Fruit fly (Drosophila melanogaster) whole organism: ENCODE measurements around the gene nyo.

Experiments used
- CG8478 ChIP-seq: fragments of >200 bp; optimal IDR thresholded peaks from 2 replicates; lab custom pipeline; 2018; ENCODE audit warnings: inconsistent platforms
- Dll ChIP-seq: fragments of >200 bp; optimal IDR thresholded peaks from 2 replicates; lab custom pipeline; 2017
- EcR ChIP-seq, 2 experiments: fragments of >200 bp; optimal IDR thresholded peaks; 2 replicates each; lab custom pipeline; 2017; ENCODE audit warnings: missing biosample characterization in 2 of 2, missing genetic modification characterization in 2 of 2, missing genetic modification reagents in 2 of 2
- pan ChIP-seq: fragments of >200 bp; optimal IDR thresholded peaks from 2 replicates; lab custom pipeline; 2017
- psq ChIP-seq: fragments of >200 bp; optimal IDR thresholded peaks from 2 replicates; lab custom pipeline; 2017
- usp ChIP-seq: fragments of >200 bp; optimal IDR thresholded peaks from 2 replicates; lab custom pipeline; 2017; ENCODE audit warnings: missing biosample characterization, missing genetic modification characterization, mixed read lengths

DNA sequence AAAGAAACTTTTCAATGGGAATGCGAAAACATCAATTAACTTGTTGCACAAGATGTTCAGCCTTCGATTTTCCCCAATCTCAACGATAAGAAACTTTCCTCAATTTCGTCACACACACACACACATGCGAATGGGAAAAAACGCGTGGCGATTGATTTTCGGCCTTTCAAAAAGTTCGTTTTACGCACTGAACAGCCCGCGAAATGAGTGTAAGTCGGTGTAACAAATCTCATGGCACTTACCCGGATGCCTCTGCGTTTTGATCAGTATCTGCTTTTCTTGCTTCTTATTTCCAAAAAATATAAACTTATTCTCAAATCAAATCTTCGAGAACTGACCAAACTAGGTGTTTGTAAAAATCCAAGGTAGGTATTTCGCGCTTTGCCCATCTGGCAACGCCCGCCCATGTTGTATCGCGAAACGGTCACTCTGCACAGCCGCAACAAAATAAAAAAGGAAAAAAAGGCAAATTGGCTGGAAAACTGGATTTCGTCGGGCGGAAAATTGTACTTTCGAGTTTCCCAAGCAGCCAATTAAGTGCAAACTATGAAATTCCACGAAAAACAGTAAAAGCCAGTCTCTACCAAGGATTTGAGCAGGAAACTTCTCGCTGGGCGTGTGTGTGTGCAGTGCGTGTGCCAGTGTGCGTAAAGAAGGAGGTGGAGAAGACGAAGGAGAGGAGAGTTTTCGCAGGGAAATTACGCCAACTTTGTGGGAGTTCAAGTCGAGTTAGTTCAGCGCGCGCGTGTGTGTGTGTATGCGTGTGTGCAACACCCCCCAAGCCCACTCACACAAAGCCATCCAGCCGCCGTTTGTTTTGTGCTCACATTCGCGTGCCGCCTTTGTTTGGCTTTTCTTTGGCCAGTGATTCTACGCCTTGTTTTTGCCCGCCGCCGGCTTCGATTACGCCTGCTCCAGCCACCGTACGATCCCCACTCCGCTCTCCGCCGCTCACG, 68.1 kb downstream of the nyo start, which contains the start of gene Med:
- no peak for TF ChIP-seq CG8478 (lab: Kevin White, UChicago)
- TF ChIP-seq usp (GFP tag; lab: Kevin White, UChicago): no peak
- TF ChIP-seq pan (lab: Kevin White, UChicago): no peak
- TF ChIP-seq psq (lab: Kevin White, UChicago): no peak
- no peak for TF ChIP-seq EcR (GFP tag; optimal IDR thresholded peaks at IDR 0.05; lab: Kevin White, UChicago)
- no peak for TF ChIP-seq Dll
